Worm (Caenorhabditis elegans) whole organism, L4 larva: ENCODE measurements around the gene somi-1.
A peak's percentile ranks its signal among the peaks of the same experiment; 100 is the strongest.

Experiments
- D1046.2 ChIP-seq: fragments of 200-800 bp; sonication (Bioruptor generic); IDR thresholded peaks from 2 replicates; pipeline ENCODE4 v1.3.6; 2022; ENCODE audit warnings: missing genetic modification characterization, missing compliant biosample characterization
- F26F4.8 ChIP-seq: fragments of 200-800 bp; sonication (Bioruptor generic); conservative IDR thresholded peaks from 2 replicates; pipeline ENCODE4 v1.3.6; 2022; ENCODE audit warnings: missing genetic modification characterization, missing compliant biosample characterization
- R02D3.7 ChIP-seq: fragments of 150-350 bp; sonication (generic microtip); optimal IDR thresholded peaks from 3 replicates; lab custom pipeline; 2014; ENCODE audit warnings: missing biosample characterization, missing genetic modification characterization
- T26A8.4 ChIP-seq: fragments of 200-800 bp; sonication (Bioruptor generic); IDR thresholded peaks from 2 replicates; pipeline ENCODE4 v1.3.6; 2022; ENCODE audit warnings: missing genetic modification characterization, missing compliant biosample characterization
- Y105C5A.15 ChIP-seq: fragments of 200-800 bp; sonication (Bioruptor generic); IDR thresholded peaks from 2 replicates; pipeline ENCODE4 v1.3.6; 2022; ENCODE audit warnings: missing genetic modification characterization, missing compliant biosample characterization
- Y5F2A.4 ChIP-seq: fragments of 200-800 bp; sonication (Bioruptor generic); optimal IDR thresholded peaks from 2 replicates; lab custom pipeline; 2018; ENCODE audit warnings: mild to moderate bottlenecking, missing genetic modification characterization, missing compliant biosample characterization
- ZK546.5 ChIP-seq, 2 experiments: sonication (generic microtip); optimal IDR thresholded peaks; 2 replicates each; lab custom pipeline; 2017; ENCODE audit warnings: missing biosample characterization in 2 of 2, missing genetic modification characterization in 2 of 2
- aly-2 ChIP-seq: sonication (generic microtip); optimal IDR thresholded peaks from 2 replicates; lab custom pipeline; 2018; ENCODE audit warnings: missing biosample characterization, missing genetic modification characterization
- ama-1 ChIP-seq: fragments of 150-350 bp; optimal IDR thresholded peaks from 2 replicates; lab custom pipeline; 2014; ENCODE audit warnings: inconsistent platforms, mixed read lengths
- arid-1 ChIP-seq: fragments of 200-800 bp; sonication (Bioruptor generic); conservative IDR thresholded peaks from 2 replicates; pipeline ENCODE4 v1.3.6; 2022; ENCODE audit warnings: missing genetic modification reagents, missing genetic modification characterization, missing compliant biosample characterization
- attf-4 ChIP-seq: sonication (generic microtip); optimal IDR thresholded peaks from 3 replicates; lab custom pipeline; 2017; ENCODE audit warnings: missing biosample characterization, missing genetic modification characterization
- ceh-20 ChIP-seq: fragments of 200-800 bp; sonication (Bioruptor generic); IDR thresholded peaks from 2 replicates; pipeline ENCODE4 v1.3.6; 2022; ENCODE audit warnings: missing genetic modification reagents, missing genetic modification characterization, missing compliant biosample characterization
- ceh-28 ChIP-seq: fragments of 150-350 bp; optimal IDR thresholded peaks from 2 replicates; lab custom pipeline; 2014; ENCODE audit warnings: missing biosample characterization, missing genetic modification reagents, missing genetic modification characterization
- ceh-32 ChIP-seq: sonication (generic microtip); optimal IDR thresholded peaks from 2 replicates; lab custom pipeline; 2016; ENCODE audit warnings: mild to moderate bottlenecking, missing genetic modification characterization, missing compliant biosample characterization; ENCODE audit not compliant: poor library complexity
- ceh-62 ChIP-seq: sonication (generic microtip); optimal IDR thresholded peaks from 2 replicates; lab custom pipeline; 2017; ENCODE audit warnings: missing biosample characterization, missing genetic modification characterization
- ces-1 ChIP-seq: fragments of 150-350 bp; sonication (generic microtip); optimal IDR thresholded peaks from 4 replicates; lab custom pipeline; 2014; ENCODE audit warnings: missing biosample characterization, missing genetic modification reagents, missing genetic modification characterization
- dmd-8 ChIP-seq: fragments of 200-800 bp; sonication (Bioruptor generic); IDR thresholded peaks from 2 replicates; pipeline ENCODE4 v1.3.6; 2022; ENCODE audit warnings: missing genetic modification characterization, missing compliant biosample characterization
- dmd-9 ChIP-seq: fragments of 200-800 bp; sonication (Bioruptor generic); IDR thresholded peaks from 2 replicates; pipeline ENCODE4 v1.3.6; 2022; ENCODE audit warnings: missing genetic modification reagents, missing genetic modification characterization, missing compliant biosample characterization
- duxl-1 ChIP-seq: sonication (generic microtip); optimal IDR thresholded peaks from 2 replicates; lab custom pipeline; 2016; ENCODE audit warnings: mild to moderate bottlenecking, missing genetic modification characterization, moderate library complexity, missing compliant biosample characterization; ENCODE audit not compliant: poor library complexity
- egl-43 ChIP-seq: fragments of 200-800 bp; sonication (Bioruptor generic); IDR thresholded peaks from 2 replicates; pipeline ENCODE4 v1.3.6; 2022; ENCODE audit warnings: missing genetic modification reagents, missing genetic modification characterization, missing compliant biosample characterization
- fkh-10 ChIP-seq: fragments of 150-350 bp; optimal IDR thresholded peaks from 2 replicates; lab custom pipeline; 2014; ENCODE audit warnings: missing biosample characterization, missing genetic modification reagents, missing genetic modification characterization
- gei-8 ChIP-seq: fragments of 200-800 bp; sonication (Bioruptor generic); optimal IDR thresholded peaks from 2 replicates; lab custom pipeline; 2018; ENCODE audit warnings: mild to moderate bottlenecking, missing genetic modification characterization, missing compliant biosample characterization
- hmg-1.1 ChIP-seq: fragments of 200-800 bp; sonication (Bioruptor generic); IDR thresholded peaks from 2 replicates; pipeline ENCODE4 v1.3.6; 2022; ENCODE audit warnings: missing genetic modification reagents, missing genetic modification characterization, missing compliant biosample characterization
- jun-1 ChIP-seq: fragments of 150-350 bp; optimal IDR thresholded peaks from 2 replicates; lab custom pipeline; 2014; ENCODE audit warnings: missing biosample characterization, missing genetic modification reagents, missing genetic modification characterization
- lim-7 ChIP-seq: fragments of 200-800 bp; sonication (Bioruptor generic); IDR thresholded peaks from 2 replicates; pipeline ENCODE4 v1.3.6; 2022; ENCODE audit warnings: missing genetic modification characterization, missing compliant biosample characterization
- lin-1 ChIP-seq: fragments of 200-800 bp; sonication (Bioruptor generic); IDR thresholded peaks from 2 replicates; pipeline ENCODE4 v1.3.6; 2022; ENCODE audit warnings: missing genetic modification reagents, missing genetic modification characterization, missing compliant biosample characterization
- lin-13 ChIP-seq: fragments of 150-350 bp; optimal IDR thresholded peaks from 2 replicates; lab custom pipeline; 2014; ENCODE audit warnings: missing biosample characterization, missing genetic modification reagents, missing genetic modification characterization
- lin-15B ChIP-seq: fragments of 150-350 bp; sonication (generic microtip); optimal IDR thresholded peaks from 3 replicates; lab custom pipeline; 2014; ENCODE audit warnings: missing biosample characterization, missing genetic modification characterization
- lin-38 ChIP-seq: fragments of 200-800 bp; sonication (Bioruptor generic); IDR thresholded peaks from 2 replicates; pipeline ENCODE4 v1.3.6; 2022; ENCODE audit warnings: missing genetic modification reagents, missing genetic modification characterization, missing compliant biosample characterization
- lin-39 ChIP-seq: fragments of 150-350 bp; optimal IDR thresholded peaks from 2 replicates; lab custom pipeline; 2014; ENCODE audit warnings: missing biosample characterization, missing genetic modification reagents, missing genetic modification characterization
- lir-3 ChIP-seq: sonication (generic microtip); optimal IDR thresholded peaks from 2 replicates; lab custom pipeline; 2016; ENCODE audit warnings: mild to moderate bottlenecking, missing genetic modification characterization, missing compliant biosample characterization
- madf-9 ChIP-seq: fragments of 200-800 bp; sonication (Bioruptor generic); conservative IDR thresholded peaks from 2 replicates; pipeline ENCODE4 v1.3.6; 2022; ENCODE audit warnings: missing genetic modification reagents, missing genetic modification characterization, missing compliant biosample characterization
- mdt-29 ChIP-seq: fragments of 200-800 bp; sonication (Bioruptor generic); IDR thresholded peaks from 2 replicates; pipeline ENCODE4 v1.3.6; 2022; ENCODE audit warnings: missing genetic modification reagents, missing genetic modification characterization, missing compliant biosample characterization
- mes-2 ChIP-seq: sonication (generic microtip); optimal IDR thresholded peaks from 2 replicates; lab custom pipeline; 2016; ENCODE audit warnings: missing genotype, mild to moderate bottlenecking, missing genetic modification characterization, missing compliant biosample characterization; ENCODE audit not compliant: poor library complexity, severe bottlenecking
- nhr-11 ChIP-seq: fragments of 150-350 bp; optimal IDR thresholded peaks from 2 replicates; lab custom pipeline; 2014; ENCODE audit warnings: missing biosample characterization, missing genetic modification characterization
- nhr-111 ChIP-seq: fragments of 200-800 bp; sonication (Bioruptor generic); optimal IDR thresholded peaks from 2 replicates; lab custom pipeline; 2018; ENCODE audit warnings: mild to moderate bottlenecking, missing genetic modification characterization, missing compliant biosample characterization
- nhr-237 ChIP-seq: sonication (generic microtip); optimal IDR thresholded peaks from 2 replicates; lab custom pipeline; 2017; ENCODE audit warnings: missing biosample characterization, missing genetic modification characterization
- nhr-25 ChIP-seq: sonication (generic microtip); optimal IDR thresholded peaks from 2 replicates; lab custom pipeline; 2017; ENCODE audit warnings: missing genetic modification characterization, mild to moderate bottlenecking, missing compliant biosample characterization, antibody characterized with exemption, moderate library complexity, borderline replicate concordance; ENCODE audit not compliant: insufficient read depth
- nhr-6 ChIP-seq: fragments of 150-350 bp; optimal IDR thresholded peaks from 2 replicates; lab custom pipeline; 2014; ENCODE audit warnings: missing biosample characterization, missing genetic modification characterization
- nhr-76 ChIP-seq: fragments of 150-350 bp; optimal IDR thresholded peaks from 2 replicates; lab custom pipeline; 2014; ENCODE audit warnings: missing biosample characterization, missing genetic modification characterization
- nhr-77 ChIP-seq: fragments of 150-350 bp; optimal IDR thresholded peaks from 2 replicates; lab custom pipeline; 2014; ENCODE audit warnings: missing biosample characterization, missing genetic modification characterization
- php-3 ChIP-seq: fragments of 200-800 bp; sonication (Bioruptor generic); IDR thresholded peaks from 2 replicates; pipeline ENCODE4 v1.3.6; 2022; ENCODE audit warnings: missing genetic modification reagents, missing genetic modification characterization, missing compliant biosample characterization
- rbr-2 ChIP-seq: sonication (generic microtip); optimal IDR thresholded peaks from 2 replicates; lab custom pipeline; 2016; ENCODE audit warnings: missing genotype, missing genetic modification characterization, missing compliant biosample characterization
- saeg-2 ChIP-seq: fragments of 200-800 bp; sonication (Bioruptor generic); IDR thresholded peaks from 2 replicates; pipeline ENCODE4 v1.3.6; 2022; ENCODE audit warnings: missing genetic modification reagents, missing genetic modification characterization, missing compliant biosample characterization
- snpc-1.2 ChIP-seq: fragments of 200-800 bp; sonication (Bioruptor generic); IDR thresholded peaks from 2 replicates; pipeline ENCODE4 v1.3.6; 2022; ENCODE audit warnings: missing genetic modification reagents, missing genetic modification characterization, missing compliant biosample characterization
- spr-1 ChIP-seq: sonication (generic microtip); optimal IDR thresholded peaks from 2 replicates; lab custom pipeline; 2016; ENCODE audit warnings: mild to moderate bottlenecking, missing genetic modification characterization, missing compliant biosample characterization
- spr-3 ChIP-seq: fragments of 200-800 bp; sonication (Bioruptor generic); optimal IDR thresholded peaks from 2 replicates; lab custom pipeline; 2018; ENCODE audit warnings: mild to moderate bottlenecking, missing genetic modification characterization, missing compliant biosample characterization
- tag-97 ChIP-seq: fragments of 200-800 bp; sonication (Bioruptor generic); IDR thresholded peaks from 2 replicates; pipeline ENCODE4 v1.3.6; 2022; ENCODE audit warnings: missing genetic modification characterization, missing compliant biosample characterization
- unc-39 ChIP-seq: sonication (generic microtip); optimal IDR thresholded peaks from 2 replicates; lab custom pipeline; 2017; ENCODE audit warnings: missing biosample characterization, missing genetic modification characterization
- vab-7 ChIP-seq: fragments of 200-800 bp; sonication (Bioruptor generic); IDR thresholded peaks from 2 replicates; pipeline ENCODE4 v1.3.6; 2022; ENCODE audit warnings: missing genetic modification reagents, missing genetic modification characterization, missing compliant biosample characterization
- zfp-2 ChIP-seq: sonication (generic microtip); optimal IDR thresholded peaks from 2 replicates; lab custom pipeline; 2016; ENCODE audit warnings: mild to moderate bottlenecking, missing genetic modification characterization, missing compliant biosample characterization
- zfp-3 ChIP-seq: fragments of 200-800 bp; sonication (Bioruptor generic); conservative IDR thresholded peaks from 2 replicates; pipeline ENCODE4 v1.3.6; 2022; ENCODE audit warnings: missing genetic modification reagents, missing genetic modification characterization, missing compliant biosample characterization

Gene somi-1

DNA sequence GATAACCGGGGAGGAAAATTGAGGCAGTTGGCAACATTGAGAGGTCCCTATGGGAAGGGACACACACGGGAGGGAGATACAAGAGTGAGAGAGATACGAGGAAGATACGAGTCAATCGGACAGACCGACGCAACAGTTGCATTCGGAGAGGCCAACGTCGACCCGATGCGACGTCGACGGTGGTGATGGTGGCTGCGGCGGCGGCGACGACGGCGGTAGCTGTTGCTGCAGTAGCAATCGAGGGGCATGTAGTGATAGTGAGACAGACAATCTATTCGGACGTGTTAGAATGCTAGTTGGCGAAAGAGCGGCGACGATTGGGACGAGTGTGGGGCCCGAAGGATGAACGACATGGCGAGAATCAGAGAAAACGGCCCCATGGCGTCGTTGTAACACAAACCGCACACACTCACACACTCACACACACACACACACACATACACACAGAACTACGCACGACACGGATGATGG, 2.2 kb upstream of the somi-1 start (continued):
- TF ChIP-seq php-3 (GFP tag; lab: Robert Waterston, UW) (no peak), nhr-237 (tag; lab: Kevin White, UChicago) (no peak), arid-1 (GFP tag; lab: Robert Waterston, UW) (no peak), attf-4 (no peak), ceh-62 (tag; lab: Kevin White, UChicago) (no peak), Y105C5A.15 (GFP tag; lab: Robert Waterston, UW) (no peak), Y5F2A.4 (no peak), ceh-32 (no peak), nhr-11 (tag; lab: Kevin White, UChicago) (peak; percentile 20), lin-38 (GFP tag; lab: Robert Waterston, UW) (no peak), nhr-76 (tag; lab: Kevin White, UChicago) (no peak), nhr-111 (GFP tag; lab: Kevin White, UChicago) (no peak), nhr-25 (tag; lab: Kevin White, UChicago) (no peak), lin-15B (tag; lab: Kevin White, UChicago) (no peak), lin-39 (tag; lab: Kevin White, UChicago) (no peak), madf-9 (GFP tag; lab: Robert Waterston, UW) (no peak), zfp-3 (GFP tag; lab: Robert Waterston, UW) (no peak), spr-3 (GFP tag; lab: Kevin White, UChicago) (no peak), spr-1 (tag; lab: Kevin White, UChicago) (no peak), lin-1 (GFP tag; lab: Robert Waterston, UW) (no peak), aly-2 (tag; lab: Kevin White, UChicago) (no peak), ama-1 (lab: Kevin White, UChicago) (no peak), nhr-6 (tag; lab: Kevin White, UChicago) (no peak), ZK546.5 (tag; optimal IDR thresholded peaks at IDR 0.05; lab: Kevin White, UChicago) (no peak), gei-8 (GFP tag; lab: Kevin White, UChicago) (peak; percentile 8), egl-43 (GFP tag; lab: Robert Waterston, UW) (0 out of 2 replicates have a peak, but pooled peaks have one; percentile 15), R02D3.7 (no peak), zfp-2 (tag; lab: Kevin White, UChicago) (no peak), T26A8.4 (GFP tag; lab: Robert Waterston, UW) (no peak), F26F4.8 (GFP tag; lab: Robert Waterston, UW) (no peak), duxl-1 (tag; lab: Kevin White, UChicago) (no peak), vab-7 (GFP tag; lab: Robert Waterston, UW) (no peak), jun-1 (tag; lab: Kevin White, UChicago) (no peak), hmg-1.1 (GFP tag; lab: Robert Waterston, UW) (no peak), ceh-20 (GFP tag; lab: Robert Waterston, UW) (no peak), mes-2 (tag; lab: Kevin White, UChicago) (no peak), lin-13 (no peak), saeg-2 (GFP tag; lab: Robert Waterston, UW) (no peak), tag-97 (GFP tag; lab: Robert Waterston, UW) (no peak), lir-3 (tag; lab: Kevin White, UChicago) (no peak), unc-39 (no peak), ceh-28 (tag; lab: Kevin White, UChicago) (no peak), mdt-29 (GFP tag; lab: Robert Waterston, UW) (no peak), nhr-77 (tag; lab: Kevin White, UChicago) (no peak), fkh-10 (GFP tag; lab: Kevin White, UChicago) (no peak), dmd-9 (GFP tag; lab: Robert Waterston, UW) (no peak), D1046.2 (GFP tag; lab: Robert Waterston, UW) (0 out of 2 replicates have a peak, but pooled peaks have one; percentile 9), rbr-2 (tag; lab: Kevin White, UChicago) (peak; percentile 18), lim-7 (0 out of 2 replicates have a peak, but pooled peaks have one; percentile 45), snpc-1.2 (GFP tag; lab: Robert Waterston, UW) (no peak), dmd-8 (no peak), ces-1 (no peak)
